Worm (Caenorhabditis elegans): Measurements from ENCODE around the gene C48B4.8.

C48B4.8 gene

DNA sequence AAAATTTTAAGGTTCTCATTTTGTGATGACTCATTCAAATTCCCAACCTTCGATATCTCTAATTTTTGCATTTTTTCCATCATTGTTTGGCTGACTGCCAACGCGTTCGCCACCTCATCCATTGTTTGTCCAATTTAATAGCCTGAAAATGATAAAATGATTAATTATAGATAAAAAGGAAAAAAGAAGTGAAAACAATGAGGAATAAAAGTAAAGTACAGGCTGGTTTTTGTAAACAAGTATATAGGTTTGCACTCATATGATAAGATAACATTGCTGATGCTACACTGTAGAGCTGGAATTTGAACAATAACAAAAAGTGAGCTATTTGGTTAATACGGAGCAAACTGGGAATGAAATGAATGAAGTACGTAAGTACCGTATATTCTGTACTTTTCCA, 21.2 kb upstream of the C48B4.8 start, which contains the start of gene C48B4.3:
Gene C48B4.3, minus strand, starts transcription at position 149 of the 400 bp plus-strand sequence.
- TF ChIP-seq tab-1 (GFP tag; IDR thresholded peaks at IDR 0.05) (no peak), ref-1 (GFP tag; conservative IDR thresholded peaks at IDR 0.05) (no peak), klf-2 (GFP tag; conservative IDR thresholded peaks at IDR 0.05) (no peak), ztf-23 (GFP tag; IDR thresholded peaks at IDR 0.05) (no peak), T22C8.4 (GFP tag; IDR thresholded peaks at IDR 0.05) (no peak), ztf-29 (GFP tag; IDR thresholded peaks at IDR 0.05) (no peak), flt-1 (GFP tag; IDR thresholded peaks at IDR 0.05) (no peak), cog-1 (tag; optimal IDR thresholded peaks at IDR 0.05) (no peak), med-1 (GFP tag; optimal IDR thresholded peaks at IDR 0.05; ENCODE audit: insufficient read depth) (no peak)

DNA sequence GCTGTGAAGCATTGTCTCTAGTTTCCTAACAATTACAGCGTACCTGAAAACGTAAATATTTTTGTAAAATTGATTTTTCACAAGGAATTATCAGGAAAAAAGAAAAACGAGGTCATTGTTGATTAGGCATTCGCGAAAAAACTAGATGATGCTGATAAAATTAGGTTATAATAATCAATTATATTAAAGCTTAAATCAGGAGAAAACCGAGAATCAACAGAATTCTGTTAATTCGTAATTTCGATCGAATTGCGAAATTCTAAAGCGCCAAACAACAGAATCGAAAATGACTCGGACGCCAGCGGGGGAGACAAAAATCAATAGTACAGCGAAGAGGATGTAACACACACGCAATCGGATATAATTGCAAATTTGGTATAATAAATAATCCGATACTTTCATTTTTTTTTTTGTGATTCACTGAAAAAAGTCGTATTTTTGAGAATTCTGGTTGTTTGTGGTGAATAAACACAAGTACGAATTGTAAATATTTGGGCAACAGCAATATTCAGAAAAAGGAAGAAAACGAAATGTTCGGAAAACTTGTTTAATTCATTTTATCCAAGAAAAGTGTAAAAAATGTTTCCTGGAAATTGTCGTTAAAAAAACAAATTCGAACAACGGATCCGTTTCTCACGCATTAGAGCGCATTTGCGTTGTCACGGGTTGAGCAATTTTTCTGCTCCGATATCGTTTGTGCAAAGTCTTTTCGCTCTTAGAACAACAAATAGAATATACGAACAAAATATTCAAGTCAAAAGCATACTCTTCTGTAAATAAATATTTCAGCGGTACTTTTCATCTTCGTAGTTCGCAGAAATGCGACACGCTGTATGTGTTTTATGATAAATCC, 19.2 kb upstream of the C48B4.8 start, which contains the start of gene ced-7:
Gene ced-7, minus strand, starts transcription at position 51 of the 853 bp plus-strand sequence.
- no peak for TF ChIP-seq cog-1 (tag; optimal IDR thresholded peaks at IDR 0.05)
- TF ChIP-seq klf-2 (GFP tag; conservative IDR thresholded peaks at IDR 0.05) = no peak
- TF ChIP-seq ztf-29 (GFP tag; IDR thresholded peaks at IDR 0.05) = no peak
- TF ChIP-seq tab-1 (GFP tag; IDR thresholded peaks at IDR 0.05) = no peak
- TF ChIP-seq ztf-23 (GFP tag; IDR thresholded peaks at IDR 0.05) = no peak
- TF ChIP-seq flt-1 (GFP tag; IDR thresholded peaks at IDR 0.05) = no peak
- TF ChIP-seq med-1 (GFP tag; optimal IDR thresholded peaks at IDR 0.05; ENCODE audit: insufficient read depth) = no peak
- no peak for TF ChIP-seq ref-1 (GFP tag; conservative IDR thresholded peaks at IDR 0.05)
- no peak for TF ChIP-seq T22C8.4 (GFP tag; IDR thresholded peaks at IDR 0.05)

DNA sequence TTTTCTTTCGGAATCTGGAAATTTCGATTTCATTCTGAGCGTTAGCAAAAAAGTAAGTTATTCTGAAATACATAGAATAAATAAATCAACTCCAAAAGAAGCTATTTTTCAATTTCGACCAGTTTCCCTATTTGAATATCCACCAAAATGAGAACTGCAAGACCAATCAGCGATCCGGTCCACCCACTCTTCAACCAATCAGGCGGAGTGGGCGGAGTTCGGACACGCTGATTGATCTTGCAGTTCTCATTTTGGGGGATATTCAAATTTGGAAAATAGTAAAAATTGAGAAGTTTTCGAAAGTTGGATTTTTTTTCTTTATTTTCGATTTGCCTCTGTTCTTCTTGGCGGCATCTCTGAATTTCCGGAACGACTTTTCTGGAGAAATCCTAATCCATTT, 9.8 kb upstream of the C48B4.8 start:
- TF ChIP-seq klf-2 (GFP tag; conservative IDR thresholded peaks at IDR 0.05) (no peak), tab-1 (GFP tag; IDR thresholded peaks at IDR 0.05) (no peak), ref-1 (GFP tag; conservative IDR thresholded peaks at IDR 0.05) (no peak), flt-1 (GFP tag; IDR thresholded peaks at IDR 0.05) (no peak), T22C8.4 (GFP tag; IDR thresholded peaks at IDR 0.05) (no peak), med-1 (GFP tag; optimal IDR thresholded peaks at IDR 0.05; ENCODE audit: insufficient read depth) (no peak), ztf-23 (GFP tag; IDR thresholded peaks at IDR 0.05) (no peak), ztf-29 (GFP tag; IDR thresholded peaks at IDR 0.05) (no peak), cog-1 (tag; optimal IDR thresholded peaks at IDR 0.05) (no peak)

DNA sequence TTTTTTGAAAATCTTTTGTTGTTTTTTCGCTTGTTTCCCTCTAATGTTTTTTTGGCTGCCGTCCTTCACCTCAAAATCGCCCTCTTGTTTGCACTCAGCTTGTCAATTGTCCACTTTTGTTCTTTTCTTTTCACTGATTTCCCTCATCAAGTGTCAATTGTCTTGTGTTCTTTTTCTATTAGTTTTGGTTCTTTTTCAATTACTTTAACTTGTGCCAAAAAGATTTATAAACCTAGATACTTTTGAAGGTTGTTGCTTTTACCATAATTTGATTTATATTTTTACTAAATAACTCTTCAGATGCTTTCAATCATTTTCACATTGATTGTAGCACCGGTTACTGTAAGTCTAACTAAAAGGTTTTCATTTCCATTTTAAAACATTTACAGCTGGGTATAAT, 7.4 kb upstream of the C48B4.8 start, which contains the start of gene C48B4.13:
Gene C48B4.13, plus strand, starts transcription at position 301 of the 400 bp plus-strand sequence.
- no peak for TF ChIP-seq cog-1 (tag; optimal IDR thresholded peaks at IDR 0.05)
- TF ChIP-seq klf-2 (GFP tag; conservative IDR thresholded peaks at IDR 0.05) = no peak
- TF ChIP-seq med-1 (GFP tag; optimal IDR thresholded peaks at IDR 0.05; ENCODE audit: insufficient read depth) = no peak
- TF ChIP-seq tab-1 (GFP tag; IDR thresholded peaks at IDR 0.05) = no peak
- TF ChIP-seq flt-1 (GFP tag; IDR thresholded peaks at IDR 0.05) = no peak
- no peak for TF ChIP-seq ref-1 (GFP tag; conservative IDR thresholded peaks at IDR 0.05)
- no peak for TF ChIP-seq ztf-29 (GFP tag; IDR thresholded peaks at IDR 0.05)
- TF ChIP-seq ztf-23 (GFP tag; IDR thresholded peaks at IDR 0.05) = no peak
- TF ChIP-seq T22C8.4 (GFP tag; IDR thresholded peaks at IDR 0.05) = no peak

DNA sequence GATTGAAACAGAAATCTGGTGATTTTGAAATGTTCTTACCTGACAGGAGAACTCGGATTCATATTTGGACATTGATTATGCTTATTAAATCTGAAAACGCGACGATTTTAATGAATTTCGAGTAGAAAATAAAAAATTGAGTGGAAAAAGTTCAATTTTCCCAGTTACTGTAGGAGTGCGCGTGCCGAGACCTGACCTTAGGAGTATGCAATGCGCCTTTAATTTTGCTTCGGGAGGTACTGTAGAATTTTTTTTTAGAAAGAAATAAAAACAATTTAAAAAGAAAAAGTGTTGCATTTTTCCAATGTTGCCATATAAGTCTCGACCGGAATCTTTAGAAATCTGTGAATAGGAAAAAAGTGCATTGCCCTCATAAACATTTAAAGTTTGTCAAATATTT, 4.9 kb upstream of the C48B4.8 start, which contains the start of gene C48B4.11:
Gene C48B4.11, minus strand, starts transcription at position 143 of the 400 bp plus-strand sequence.
- TF ChIP-seq cog-1 (tag; optimal IDR thresholded peaks at IDR 0.05) (no peak), ref-1 (GFP tag; conservative IDR thresholded peaks at IDR 0.05) (no peak), klf-2 (GFP tag; conservative IDR thresholded peaks at IDR 0.05) (no peak), tab-1 (GFP tag; IDR thresholded peaks at IDR 0.05) (no peak), ztf-23 (GFP tag; IDR thresholded peaks at IDR 0.05) (no peak), T22C8.4 (GFP tag; IDR thresholded peaks at IDR 0.05) (no peak), flt-1 (GFP tag; IDR thresholded peaks at IDR 0.05) (no peak), ztf-29 (GFP tag; IDR thresholded peaks at IDR 0.05) (no peak)

DNA sequence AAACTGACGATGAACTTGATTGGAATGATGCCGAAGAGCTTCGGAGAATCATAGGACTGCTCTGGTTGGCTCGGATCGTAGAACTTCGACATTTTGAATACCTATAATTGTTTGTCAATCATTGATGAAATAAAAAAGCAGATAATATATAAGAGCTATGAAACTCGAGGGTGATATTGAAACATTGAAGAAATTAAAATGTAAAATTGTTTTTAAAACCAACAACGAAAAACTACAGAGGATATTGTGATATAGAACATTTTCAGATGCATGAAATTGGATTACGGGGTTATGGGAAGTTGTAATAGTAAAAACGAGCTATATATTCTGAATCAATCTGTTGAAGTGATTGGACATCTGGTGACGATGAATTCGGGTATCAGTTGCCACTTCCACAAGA, 3.4 kb upstream of the C48B4.8 start, which contains the start of gene C48B4.10:
Gene C48B4.10, minus strand, starts transcription at position 101 of the 400 bp plus-strand sequence.
- TF ChIP-seq ref-1 (GFP tag; conservative IDR thresholded peaks at IDR 0.05) (no peak), ztf-29 (GFP tag; IDR thresholded peaks at IDR 0.05) (no peak), klf-2 (GFP tag; conservative IDR thresholded peaks at IDR 0.05) (no peak), tab-1 (GFP tag; IDR thresholded peaks at IDR 0.05) (no peak), T22C8.4 (GFP tag; IDR thresholded peaks at IDR 0.05) (no peak), cog-1 (tag; optimal IDR thresholded peaks at IDR 0.05) (no peak), ztf-23 (GFP tag; IDR thresholded peaks at IDR 0.05) (no peak), flt-1 (GFP tag; IDR thresholded peaks at IDR 0.05) (no peak), med-1 (GFP tag; optimal IDR thresholded peaks at IDR 0.05; ENCODE audit: insufficient read depth) (no peak)

DNA sequence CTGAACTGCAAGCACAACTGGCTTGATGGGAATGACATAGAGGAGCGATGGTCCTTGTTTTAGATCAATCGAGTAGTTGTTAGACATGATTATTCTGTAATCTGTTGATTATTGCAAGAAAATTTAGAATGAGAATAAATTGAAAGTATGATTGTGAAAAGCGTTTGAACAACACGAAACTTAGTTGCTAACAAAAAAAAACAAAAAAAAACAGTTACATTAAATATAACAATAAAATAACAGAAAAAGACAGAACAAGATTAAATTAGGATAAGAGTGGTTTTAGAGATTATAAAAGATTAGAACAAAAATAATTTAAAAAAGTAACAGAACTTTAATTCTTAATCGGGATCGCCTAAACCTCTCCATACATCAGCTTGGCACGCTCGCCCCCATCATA, 2.2 kb upstream of the C48B4.8 start, which contains the start of gene C48B4.9:
Gene C48B4.9, minus strand, starts transcription at position 101 of the 400 bp plus-strand sequence.
- TF ChIP-seq T22C8.4 (GFP tag; IDR thresholded peaks at IDR 0.05) (no peak), cog-1 (tag; optimal IDR thresholded peaks at IDR 0.05) (no peak), ztf-29 (GFP tag; IDR thresholded peaks at IDR 0.05) (no peak), flt-1 (GFP tag; IDR thresholded peaks at IDR 0.05) (no peak), tab-1 (GFP tag; IDR thresholded peaks at IDR 0.05) (no peak), klf-2 (GFP tag; conservative IDR thresholded peaks at IDR 0.05) (no peak), ztf-23 (GFP tag; IDR thresholded peaks at IDR 0.05) (no peak), med-1 (GFP tag; optimal IDR thresholded peaks at IDR 0.05; ENCODE audit: insufficient read depth) (no peak), ref-1 (GFP tag; conservative IDR thresholded peaks at IDR 0.05) (no peak)

DNA sequence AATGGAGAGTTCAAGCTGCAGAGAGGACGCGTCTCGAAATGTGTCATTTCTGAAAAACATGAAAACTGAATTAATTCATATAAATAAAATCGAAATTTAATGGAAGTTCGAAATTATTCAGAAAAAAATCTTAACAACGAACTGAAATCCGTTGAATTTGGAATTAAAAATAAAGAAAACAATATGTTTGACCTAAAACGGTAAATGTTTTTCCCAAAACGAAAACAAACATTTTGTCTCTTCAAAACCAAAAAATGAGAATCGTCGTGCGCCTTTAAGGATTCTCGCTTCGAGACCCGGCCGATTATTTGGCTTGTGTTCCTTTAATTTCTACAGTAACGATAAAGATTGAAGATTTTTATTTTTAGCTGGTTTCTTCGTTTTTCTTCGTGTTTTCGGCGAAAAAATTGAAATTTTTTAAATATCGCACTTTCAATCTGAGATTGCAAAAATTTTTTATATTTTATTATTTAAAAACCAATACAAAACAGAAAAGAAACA, 1.6 kb downstream of the C48B4.8 start, which contains the start of gene C48B4.7:
Gene C48B4.7, minus strand, starts transcription at position 51 of the 501 bp plus-strand sequence.
- TF ChIP-seq flt-1 (GFP tag; IDR thresholded peaks at IDR 0.05) (no peak), cog-1 (tag; optimal IDR thresholded peaks at IDR 0.05) (no peak), ref-1 (GFP tag; conservative IDR thresholded peaks at IDR 0.05) (no peak), ztf-29 (GFP tag; IDR thresholded peaks at IDR 0.05) (no peak), ztf-23 (GFP tag; IDR thresholded peaks at IDR 0.05) (no peak), tab-1 (GFP tag; IDR thresholded peaks at IDR 0.05) (no peak), med-1 (GFP tag; optimal IDR thresholded peaks at IDR 0.05; ENCODE audit: insufficient read depth) (no peak), klf-2 (GFP tag; conservative IDR thresholded peaks at IDR 0.05) (no peak), T22C8.4 (GFP tag; IDR thresholded peaks at IDR 0.05) (no peak)

Data from whole organism, midembryonic.